Fruit fly (Drosophila melanogaster) whole organism, wandering third instar larva: Measurements from ENCODE around the gene kni.

Experiments used
- Abd-B ChIP-seq: fragments of >200 bp; optimal IDR thresholded peaks from 2 replicates; lab custom pipeline; 2017; ENCODE audit warnings: missing biosample characterization, missing genetic modification characterization
- CG32264 ChIP-seq: fragments of 200-800 bp; sonication (Bioruptor generic); optimal IDR thresholded peaks from 2 replicates; lab custom pipeline; 2016; ENCODE audit warnings: missing biosample characterization, missing genetic modification characterization
- CrebA ChIP-seq: fragments of 200-800 bp; sonication (Bioruptor generic); optimal IDR thresholded peaks from 2 replicates; lab custom pipeline; 2016; ENCODE audit warnings: missing biosample characterization, mild to moderate bottlenecking, missing genetic modification characterization, borderline replicate concordance
- Dfd ChIP-seq: fragments of >200 bp; optimal IDR thresholded peaks from 2 replicates; lab custom pipeline; 2017; ENCODE audit warnings: missing biosample characterization, missing genetic modification characterization
- Dif ChIP-seq: fragments of 200-275, 200-300 bp; sonication (Bioruptor generic); optimal IDR thresholded peaks from 2 replicates; lab custom pipeline; 2018; ENCODE audit warnings: missing biosample characterization, missing genetic modification characterization; ENCODE audit not compliant: partially characterized antibody
- GATAd ChIP-seq: sonication (Bioruptor generic); optimal IDR thresholded peaks from 2 replicates; lab custom pipeline; 2016; ENCODE audit warnings: missing biosample characterization, missing genetic modification characterization
- HLH106 ChIP-seq: fragments of 200-800 bp; optimal IDR thresholded peaks from 3 replicates; lab custom pipeline; 2019; ENCODE audit warnings: missing biosample characterization, mild to moderate bottlenecking, missing genetic modification characterization, moderate library complexity
- Hnf4 ChIP-seq: fragments of 200-800 bp; sonication (Bioruptor generic); optimal IDR thresholded peaks from 2 replicates; lab custom pipeline; 2016; ENCODE audit warnings: missing biosample characterization, mild to moderate bottlenecking, missing genetic modification characterization
- Hr78 ChIP-seq: fragments of >200 bp; optimal IDR thresholded peaks from 2 replicates; lab custom pipeline; 2017; ENCODE audit warnings: missing biosample characterization, missing genetic modification characterization
- Hr83 ChIP-seq: fragments of 200-300 bp; sonication (Bioruptor generic); optimal IDR thresholded peaks from 2 replicates; lab custom pipeline; 2016; ENCODE audit warnings: missing biosample characterization, mild to moderate bottlenecking, missing genetic modification characterization, moderate library complexity; ENCODE audit not compliant: poor library complexity, severe bottlenecking
- Jra ChIP-seq: sonication (Bioruptor generic); optimal IDR thresholded peaks from 2 replicates; lab custom pipeline; 2016; ENCODE audit warnings: missing biosample characterization, missing genetic modification characterization
- Myc ChIP-seq: fragments of >200 bp; optimal IDR thresholded peaks from 2 replicates; lab custom pipeline; 2017
- N ChIP-seq: fragments of >200 bp; optimal IDR thresholded peaks from 2 replicates; lab custom pipeline; 2018; ENCODE audit warnings: missing biosample characterization, missing external identifiers, missing genetic modification characterization
- OdsH ChIP-seq: fragments of 200-800 bp; sonication (Bioruptor generic); optimal IDR thresholded peaks from 2 replicates; lab custom pipeline; 2016; ENCODE audit warnings: missing biosample characterization, mild to moderate bottlenecking, missing genetic modification characterization
- Rel ChIP-seq, 2 experiments: fragments of 200-800 bp; sonication (Bioruptor generic) in 1 of 2; optimal IDR thresholded peaks; 2 replicates in 1 of 2; 3 replicates in 1 of 2; lab custom pipeline; 2016 to 2019; ENCODE audit warnings: mild to moderate bottlenecking in 2 of 2, missing biosample characterization in 2 of 2, missing genetic modification characterization in 2 of 2, moderate library complexity in 1 of 2
- Sp1 ChIP-seq: fragments of 200-800 bp; sonication (Bioruptor generic); optimal IDR thresholded peaks from 3 replicates; lab custom pipeline; 2019; ENCODE audit warnings: missing biosample characterization, mild to moderate bottlenecking, missing genetic modification characterization, moderate library complexity
- Vsx2 ChIP-seq: fragments of 200-300, 225-300 bp; sonication (Bioruptor generic); optimal IDR thresholded peaks from 2 replicates; lab custom pipeline; 2018; ENCODE audit warnings: missing biosample characterization, missing genetic modification characterization; ENCODE audit not compliant: partially characterized antibody
- br ChIP-seq: fragments of 200-800 bp; sonication (Bioruptor generic); optimal IDR thresholded peaks from 2 replicates; lab custom pipeline; 2016; ENCODE audit warnings: missing biosample characterization, missing genetic modification characterization
- brk ChIP-seq: fragments of 200-800 bp; sonication (Bioruptor generic); optimal IDR thresholded peaks from 2 replicates; lab custom pipeline; 2016; ENCODE audit warnings: missing biosample characterization, mild to moderate bottlenecking, missing genetic modification characterization
- dl ChIP-seq, 2 experiments: fragments of 175-275, 200-275 bp in 1 of 2; fragments of 200-275 bp in 1 of 2; sonication (Bioruptor generic); optimal IDR thresholded peaks; lab custom pipeline; 2018; ENCODE audit warnings: mild to moderate bottlenecking in 2 of 2, missing biosample characterization in 2 of 2, missing genetic modification characterization in 2 of 2, moderate library complexity in 2 of 2; ENCODE audit not compliant: partially characterized antibody in 2 of 2, insufficient read depth in 1 of 2
- dmrt93B ChIP-seq: fragments of 200-800 bp; sonication (Bioruptor generic); optimal IDR thresholded peaks from 2 replicates; lab custom pipeline; 2018; ENCODE audit warnings: missing biosample characterization, mild to moderate bottlenecking, missing genetic modification characterization
- dsf ChIP-seq: sonication (Bioruptor generic); optimal IDR thresholded peaks from 2 replicates; lab custom pipeline; 2016; ENCODE audit warnings: missing biosample characterization, missing genetic modification characterization, borderline replicate concordance
- ey ChIP-seq: fragments of 200-800 bp; sonication (Bioruptor generic); optimal IDR thresholded peaks from 2 replicates; lab custom pipeline; 2016; ENCODE audit warnings: missing biosample characterization, missing genetic modification characterization
- foxo ChIP-seq, 2 experiments: fragments of 200-800 bp; sonication (Bioruptor generic); optimal IDR thresholded peaks; 2 replicates in 1 of 2; 3 replicates in 1 of 2; lab custom pipeline; 2016 to 2017; ENCODE audit warnings: missing biosample characterization in 2 of 2, missing genetic modification characterization in 2 of 2
- fru ChIP-seq: fragments of 200-800 bp; sonication (Bioruptor generic); optimal IDR thresholded peaks from 3 replicates; lab custom pipeline; 2016; ENCODE audit warnings: missing biosample characterization, mild to moderate bottlenecking, missing genetic modification characterization
- h ChIP-seq: fragments of 200-800 bp; sonication (Bioruptor generic); optimal IDR thresholded peaks from 3 replicates; lab custom pipeline; 2016; ENCODE audit warnings: missing biosample characterization, mild to moderate bottlenecking, missing genetic modification characterization
- lola ChIP-seq: fragments of >200 bp; optimal IDR thresholded peaks from 2 replicates; lab custom pipeline; 2017; ENCODE audit warnings: missing biosample characterization, missing genetic modification characterization
- pan ChIP-seq: fragments of >200 bp; optimal IDR thresholded peaks from 2 replicates; lab custom pipeline; 2017
- rgr ChIP-seq: fragments of 200-800 bp; sonication (Bioruptor generic); optimal IDR thresholded peaks from 3 replicates; lab custom pipeline; 2016; ENCODE audit warnings: missing biosample characterization, mild to moderate bottlenecking, missing genetic modification characterization
- sage ChIP-seq: fragments of 200-800 bp; sonication (Bioruptor generic); optimal IDR thresholded peaks from 2 replicates; lab custom pipeline; 2016; ENCODE audit warnings: missing biosample characterization, mild to moderate bottlenecking, missing genetic modification characterization
- sv ChIP-seq: fragments of 200-800 bp; sonication (Bioruptor generic); optimal IDR thresholded peaks from 3 replicates; lab custom pipeline; 2016; ENCODE audit warnings: missing biosample characterization, missing genetic modification characterization
- usp ChIP-seq: fragments of >200 bp; optimal IDR thresholded peaks from 2 replicates; lab custom pipeline; 2017; ENCODE audit warnings: missing biosample characterization, missing genetic modification characterization

Gene kni

DNA sequence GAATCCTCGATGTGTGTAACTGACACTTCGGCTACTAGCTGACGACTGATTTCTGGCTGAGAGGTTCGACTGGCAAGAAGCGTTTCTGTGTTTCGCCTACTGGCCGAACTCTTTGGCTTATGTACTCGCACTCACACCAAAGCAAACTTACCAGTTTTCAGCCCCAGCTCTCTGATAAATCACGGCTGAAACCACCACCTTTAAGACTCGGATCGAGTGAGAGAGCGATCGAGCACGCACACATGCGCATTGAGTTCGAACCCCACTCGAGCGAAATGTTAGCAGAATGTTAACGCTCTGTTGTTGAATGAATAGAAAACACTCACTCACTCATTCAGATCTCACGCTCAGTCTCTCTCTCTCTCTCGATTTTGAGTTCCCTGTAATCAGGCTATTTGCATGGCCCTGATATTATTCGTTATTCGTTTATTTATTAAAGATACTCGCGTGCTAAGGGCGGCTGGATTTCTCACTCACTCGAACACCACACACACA, at the start of gene kni:
kni (minus strand) TSS at position 51 of the 495 bp plus-strand sequence.
- TF ChIP-seq usp (no peak), Dif (GFP tag; lab: Kevin White, UChicago) (peak; percentile 26), CrebA (peak; percentile 17), Vsx2 (GFP tag; lab: Kevin White, UChicago) (peak; percentile 23), rgr (GFP tag; lab: Kevin White, UChicago) (no peak), brk (GFP tag; lab: Kevin White, UChicago) (no peak)

DNA sequence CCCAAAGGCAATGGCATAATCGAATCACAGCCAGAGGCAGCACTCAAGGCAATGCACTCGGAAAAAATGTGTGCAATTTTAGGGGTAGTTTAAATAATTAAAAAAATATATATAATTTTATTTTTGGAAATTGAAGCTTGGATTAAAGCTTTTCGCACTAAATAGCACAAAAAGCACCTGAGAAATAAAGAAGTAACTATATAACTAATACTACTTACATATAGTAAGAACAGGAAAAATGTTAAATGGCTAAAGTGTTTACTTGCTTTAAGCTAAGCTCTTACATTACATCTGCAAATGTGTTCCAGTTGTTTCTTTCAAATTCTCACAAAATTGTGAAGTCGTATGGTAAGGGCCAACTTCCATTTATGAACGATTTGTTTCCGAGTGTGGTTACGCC, 44.2 kb upstream of the kni start, which contains the start of gene Gr77a:
Gr77a (minus strand) TSS at position 17 of the 400 bp plus-strand sequence.
- peak; percentile 7 for TF ChIP-seq fru
- peak; percentile 0 for TF ChIP-seq rgr (GFP tag; lab: Kevin White, UChicago)
- no peak for TF ChIP-seq br
- peak in 1 of 2 experiments; percentile 19 for TF ChIP-seq foxo (GFP tag; optimal IDR thresholded peaks at IDR 0.05; lab: Kevin White, UChicago)

- TF ChIP-seq sv (GFP tag; lab: Kevin White, UChicago), result no peak
- peak; percentile 7 for TF ChIP-seq rgr (GFP tag; lab: Kevin White, UChicago)
- TF ChIP-seq Myc, result no peak
- no peak for TF ChIP-seq Vsx2 (GFP tag; lab: Kevin White, UChicago)
- TF ChIP-seq lola (GFP tag; lab: Kevin White, UChicago), result no peak
- no peak for TF ChIP-seq pan (lab: Kevin White, UChicago)
- no peak for TF ChIP-seq sage (GFP tag; lab: Kevin White, UChicago)
- peak in 1 of 2 experiments; percentile 1 for TF ChIP-seq foxo (GFP tag; optimal IDR thresholded peaks at IDR 0.05; lab: Kevin White, UChicago)
- TF ChIP-seq brk (GFP tag; lab: Kevin White, UChicago), result no peak
- no peak for TF ChIP-seq usp
- TF ChIP-seq N (GFP tag; lab: Kevin White, UChicago), result no peak
- TF ChIP-seq Rel (GFP tag; optimal IDR thresholded peaks at IDR 0.05; lab: Kevin White, UChicago), result no peak
- no peak for TF ChIP-seq Rel (tag; optimal IDR thresholded peaks at IDR 0.05; lab: Kevin White, UChicago)
- no peak for TF ChIP-seq Abd-B (GFP tag; lab: Kevin White, UChicago)
- TF ChIP-seq CG32264 (GFP tag; lab: Kevin White, UChicago), result no peak
- TF ChIP-seq dl (GFP tag; optimal IDR thresholded peaks at IDR 0.05; lab: Kevin White, UChicago; ENCODE audit: insufficient read depth in 1 of 2, partially characterized antibody in 2 of 2), result no peak
- TF ChIP-seq dsf (GFP tag; lab: Kevin White, UChicago), result no peak
- no peak for TF ChIP-seq ey
- no peak for TF ChIP-seq br
- TF ChIP-seq OdsH, result peak; percentile 10
- TF ChIP-seq Sp1 (GFP tag; lab: Kevin White, UChicago), result peak; percentile 2
- peak; percentile 44 for TF ChIP-seq h (GFP tag; lab: Kevin White, UChicago)
- TF ChIP-seq dmrt93B, result no peak
These were observed 42.2 kb upstream of the kni start for dm6 chr3L:20737346-20737745.

dm6 chr3L:20736266-20736665, 41.1 kb upstream of the kni start:
- TF ChIP-seq N (GFP tag; lab: Kevin White, UChicago) (no peak), rgr (GFP tag; lab: Kevin White, UChicago) (peak; percentile 11), Hr78 (GFP tag; lab: Kevin White, UChicago) (no peak)

DNA sequence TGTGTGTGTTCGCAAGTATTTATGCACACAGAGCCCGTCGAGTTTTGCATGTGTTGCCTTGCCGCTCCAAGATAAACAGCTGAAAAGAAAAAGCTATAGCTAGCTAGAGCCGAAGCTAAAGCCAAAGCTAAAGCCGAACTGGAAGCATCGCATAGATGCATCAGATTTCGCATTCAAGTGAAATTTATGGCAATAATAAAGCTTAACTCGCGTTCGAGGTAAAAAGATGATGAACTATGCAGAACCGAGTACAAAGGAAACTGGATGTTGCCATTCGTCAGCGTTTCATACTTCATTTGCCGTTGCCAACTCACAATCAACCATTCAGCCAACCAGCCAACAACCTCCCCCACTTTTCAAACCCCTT, 39.1 kb upstream of the kni start:
- no peak for TF ChIP-seq Myc
- TF ChIP-seq OdsH, result no peak
- TF ChIP-seq ey, result no peak
- no peak for TF ChIP-seq Abd-B (GFP tag; lab: Kevin White, UChicago)
- no peak for TF ChIP-seq Hr83
- no peak for TF ChIP-seq Jra (GFP tag; lab: Kevin White, UChicago)
- TF ChIP-seq pan (lab: Kevin White, UChicago), result no peak
- TF ChIP-seq dl (GFP tag; optimal IDR thresholded peaks at IDR 0.05; lab: Kevin White, UChicago; ENCODE audit: insufficient read depth in 1 of 2, partially characterized antibody in 2 of 2), result no peak
- no peak for TF ChIP-seq fru
- no peak for TF ChIP-seq CrebA
- no peak for TF ChIP-seq Dfd
- TF ChIP-seq CG32264 (GFP tag; lab: Kevin White, UChicago), result no peak
- TF ChIP-seq N (GFP tag; lab: Kevin White, UChicago), result no peak
- TF ChIP-seq GATAd (GFP tag; lab: Kevin White, UChicago), result no peak
- TF ChIP-seq HLH106 (tag; lab: Kevin White, UChicago), result no peak
- TF ChIP-seq lola (GFP tag; lab: Kevin White, UChicago), result no peak
- TF ChIP-seq Hnf4, result no peak
- TF ChIP-seq sv (GFP tag; lab: Kevin White, UChicago), result no peak
